Worm (Caenorhabditis elegans) whole organism, late embryonic: ENCODE measurements around the gene col-125.

Experiments
- C08G9.2 ChIP-seq: sonication (generic microtip); optimal IDR thresholded peaks from 2 replicates; lab custom pipeline; 2016; ENCODE audit warnings: mild to moderate bottlenecking, missing genetic modification characterization, moderate library complexity, missing compliant biosample characterization
- C38D4.7 ChIP-seq: fragments of 200-800 bp; sonication (Bioruptor generic); optimal IDR thresholded peaks from 2 replicates; lab custom pipeline; 2018; ENCODE audit warnings: mild to moderate bottlenecking, missing genetic modification characterization, moderate library complexity, missing compliant biosample characterization
- F13H6.1 ChIP-seq: sonication (generic microtip); optimal IDR thresholded peaks from 2 replicates; lab custom pipeline; 2016; ENCODE audit warnings: missing genetic modification characterization, missing compliant biosample characterization
- K09A11.1 ChIP-seq: sonication (generic microtip); optimal IDR thresholded peaks from 2 replicates; lab custom pipeline; 2017; ENCODE audit warnings: antibody characterized with exemption, mild to moderate bottlenecking, missing genetic modification characterization, missing compliant biosample characterization; ENCODE audit not compliant: insufficient read depth
- T23F11.4 ChIP-seq: fragments of 200-800 bp; sonication (Bioruptor generic); optimal IDR thresholded peaks from 2 replicates; lab custom pipeline; 2018; ENCODE audit warnings: mild to moderate bottlenecking, missing genetic modification characterization, missing compliant biosample characterization
- Y22D7AL.16 ChIP-seq: sonication (generic microtip); optimal IDR thresholded peaks from 2 replicates; lab custom pipeline; 2016; ENCODE audit warnings: missing genetic modification characterization, missing compliant biosample characterization
- ceh-18 ChIP-seq: sonication (generic microtip); optimal IDR thresholded peaks from 2 replicates; lab custom pipeline; 2016; ENCODE audit warnings: missing genetic modification characterization, missing compliant biosample characterization
- ceh-19 ChIP-seq: fragments of 200-800 bp; sonication (Bioruptor generic); optimal IDR thresholded peaks from 2 replicates; lab custom pipeline; 2018; ENCODE audit warnings: mild to moderate bottlenecking, missing genetic modification characterization, missing compliant biosample characterization
- ceh-2 ChIP-seq: sonication (generic microtip); optimal IDR thresholded peaks from 2 replicates; lab custom pipeline; 2016; ENCODE audit warnings: missing genotype, missing genetic modification characterization, missing compliant biosample characterization
- ceh-22 ChIP-seq: sonication (generic microtip); optimal IDR thresholded peaks from 2 replicates; lab custom pipeline; 2017; ENCODE audit warnings: missing biosample characterization, missing genetic modification characterization
- ceh-30 ChIP-seq: fragments of 150-350 bp; optimal IDR thresholded peaks from 2 replicates; lab custom pipeline; 2014; ENCODE audit warnings: missing biosample characterization, missing genetic modification characterization
- ceh-34 ChIP-seq: sonication (generic microtip); optimal IDR thresholded peaks from 2 replicates; lab custom pipeline; 2016; ENCODE audit warnings: mild to moderate bottlenecking, missing genetic modification characterization, missing compliant biosample characterization
- dve-1 ChIP-seq: sonication (generic microtip); optimal IDR thresholded peaks from 2 replicates; lab custom pipeline; 2017; ENCODE audit warnings: antibody characterized with exemption, mild to moderate bottlenecking, missing genetic modification characterization, missing compliant biosample characterization
- elt-2 ChIP-seq: sonication (generic microtip); optimal IDR thresholded peaks from 2 replicates; lab custom pipeline; 2016; ENCODE audit warnings: missing genetic modification reagents, missing genetic modification characterization, missing compliant biosample characterization
- elt-4 ChIP-seq: sonication (generic microtip); optimal IDR thresholded peaks from 2 replicates; lab custom pipeline; 2016; ENCODE audit warnings: missing genetic modification characterization, missing compliant biosample characterization
- eyg-1 ChIP-seq: sonication (generic microtip); optimal IDR thresholded peaks from 2 replicates; lab custom pipeline; 2016; ENCODE audit warnings: missing genotype, missing genetic modification characterization, missing compliant biosample characterization
- fkh-10 ChIP-seq: fragments of 150-350 bp; optimal IDR thresholded peaks from 2 replicates; lab custom pipeline; 2014; ENCODE audit warnings: missing biosample characterization, missing genetic modification reagents, missing genetic modification characterization
- hlh-8 ChIP-seq: sonication (generic microtip); optimal IDR thresholded peaks from 2 replicates; lab custom pipeline; 2016; ENCODE audit warnings: missing genotype, missing genetic modification characterization, missing compliant biosample characterization
- lim-6 ChIP-seq: sonication (generic microtip); optimal IDR thresholded peaks from 2 replicates; lab custom pipeline; 2016; ENCODE audit warnings: missing genetic modification characterization, missing compliant biosample characterization
- lin-11 ChIP-seq: fragments of 200-800 bp; sonication (Bioruptor generic); optimal IDR thresholded peaks from 2 replicates; lab custom pipeline; 2018; ENCODE audit warnings: mild to moderate bottlenecking, missing genetic modification characterization, missing compliant biosample characterization
- madf-2 ChIP-seq: sonication (generic microtip); optimal IDR thresholded peaks from 2 replicates; lab custom pipeline; 2017; ENCODE audit warnings: missing genetic modification characterization, missing compliant biosample characterization
- mec-3 ChIP-seq: sonication (generic microtip); optimal IDR thresholded peaks from 2 replicates; lab custom pipeline; 2016; ENCODE audit warnings: borderline replicate concordance, missing genetic modification characterization, missing compliant biosample characterization
- nfya-1 ChIP-seq: sonication (generic microtip); optimal IDR thresholded peaks from 2 replicates; lab custom pipeline; 2017; ENCODE audit warnings: missing genetic modification characterization, mild to moderate bottlenecking, missing compliant biosample characterization, antibody characterized with exemption, moderate library complexity
- nhr-11 ChIP-seq: fragments of 150-350 bp; optimal IDR thresholded peaks from 2 replicates; lab custom pipeline; 2014; ENCODE audit warnings: missing biosample characterization, missing genetic modification characterization
- npax-4 ChIP-seq: sonication (generic microtip); optimal IDR thresholded peaks from 2 replicates; lab custom pipeline; 2016; ENCODE audit warnings: missing genetic modification characterization, missing compliant biosample characterization
- pha-4 ChIP-seq: fragments of 150-350 bp; optimal IDR thresholded peaks from 2 replicates; lab custom pipeline; 2018; ENCODE audit warnings: missing biosample characterization, missing genetic modification reagents, missing genetic modification characterization
- pqm-1 ChIP-seq: sonication (generic microtip); optimal IDR thresholded peaks from 2 replicates; lab custom pipeline; 2016; ENCODE audit warnings: missing genetic modification characterization, missing compliant biosample characterization
- ref-2 ChIP-seq: sonication (generic microtip); optimal IDR thresholded peaks from 2 replicates; lab custom pipeline; 2016; ENCODE audit warnings: missing genetic modification characterization, missing compliant biosample characterization
- sox-2 ChIP-seq: fragments of 200-800 bp; sonication (Bioruptor generic); IDR thresholded peaks from 2 replicates; pipeline ENCODE4 v1.3.6; 2022; ENCODE audit warnings: missing genetic modification reagents, missing genetic modification characterization, missing compliant biosample characterization
- sox-4 ChIP-seq: sonication (generic microtip); optimal IDR thresholded peaks from 2 replicates; lab custom pipeline; 2017; ENCODE audit warnings: mild to moderate bottlenecking, missing genetic modification characterization, inconsistent platforms, missing compliant biosample characterization
- syd-9 ChIP-seq: sonication (generic microtip); optimal IDR thresholded peaks from 2 replicates; lab custom pipeline; 2016; ENCODE audit warnings: mild to moderate bottlenecking, missing genetic modification characterization, moderate library complexity, missing compliant biosample characterization
- tbx-7 ChIP-seq: sonication (generic microtip); optimal IDR thresholded peaks from 2 replicates; lab custom pipeline; 2016; ENCODE audit warnings: missing genotype, missing genetic modification characterization, missing compliant biosample characterization
- unc-55 ChIP-seq: sonication (generic microtip); optimal IDR thresholded peaks from 2 replicates; lab custom pipeline; 2017; ENCODE audit warnings: missing biosample characterization, missing genetic modification reagents, missing genetic modification characterization
- unc-86 ChIP-seq: sonication (generic microtip); optimal IDR thresholded peaks from 2 replicates; lab custom pipeline; 2016; ENCODE audit warnings: missing genetic modification characterization, missing compliant biosample characterization

col-125 gene

ce11 chrIV:11180077-11180476, 45.2 kb upstream of the col-125 start:
- TF ChIP-seq nfya-1 (no peak), pqm-1 (tag; lab: Kevin White, UChicago) (no peak), ceh-19 (GFP tag; lab: Kevin White, UChicago) (no peak), K09A11.1 (tag; lab: Kevin White, UChicago) (no peak), eyg-1 (tag; lab: Kevin White, UChicago) (no peak), ceh-2 (no peak), ref-2 (tag; lab: Kevin White, UChicago) (no peak), C38D4.7 (GFP tag; lab: Kevin White, UChicago) (no peak), ceh-18 (tag; lab: Kevin White, UChicago) (no peak), sox-2 (no peak), mec-3 (tag; lab: Kevin White, UChicago) (no peak), ceh-30 (tag; lab: Kevin White, UChicago) (no peak), nhr-11 (tag; lab: Kevin White, UChicago) (no peak), T23F11.4 (GFP tag; lab: Kevin White, UChicago) (no peak), elt-4 (tag; lab: Kevin White, UChicago) (no peak), unc-86 (tag; lab: Kevin White, UChicago) (no peak), madf-2 (tag; lab: Kevin White, UChicago) (no peak)

DNA sequence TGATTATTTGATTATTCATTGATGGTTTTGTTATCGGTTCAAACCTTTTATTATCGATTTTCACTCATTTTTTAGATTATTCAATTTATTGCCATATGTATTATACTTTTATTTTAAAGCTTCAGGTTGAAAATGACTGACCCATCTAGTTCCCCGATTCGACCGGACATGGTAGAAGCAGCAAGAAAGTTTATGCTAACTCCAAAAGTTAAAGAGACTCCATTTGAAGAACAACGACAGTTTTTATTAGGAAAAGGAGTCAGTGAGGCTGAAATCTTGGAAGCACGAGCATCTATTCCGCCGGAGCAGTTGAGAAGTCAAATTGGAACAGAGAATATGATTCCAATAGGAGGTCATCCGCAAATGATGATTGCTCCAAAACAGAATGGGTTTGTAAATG, 42.3 kb upstream of the col-125 start, which contains the start of gene prx-14:
prx-14 (plus strand) TSS at position 120 of the 400 bp plus-strand sequence.
- TF ChIP-seq elt-2 (tag; lab: Kevin White, UChicago) = peak; percentile 33
- TF ChIP-seq ceh-30 (tag; lab: Kevin White, UChicago) = no peak
- no peak for TF ChIP-seq ceh-34 (tag; lab: Kevin White, UChicago)

- TF ChIP-seq npax-4 (tag; lab: Kevin White, UChicago) = no peak
- TF ChIP-seq C08G9.2 (tag; lab: Kevin White, UChicago) = no peak
- TF ChIP-seq eyg-1 (tag; lab: Kevin White, UChicago) = no peak
- no peak for TF ChIP-seq lim-6
- no peak for TF ChIP-seq K09A11.1 (tag; lab: Kevin White, UChicago)
- no peak for TF ChIP-seq nfya-1
- no peak for TF ChIP-seq madf-2 (tag; lab: Kevin White, UChicago)
- TF ChIP-seq unc-55 (GFP tag; lab: Kevin White, UChicago) = no peak
- TF ChIP-seq tbx-7 (tag; lab: Kevin White, UChicago) = no peak
Measured at ce11 chrIV:11183991-11184390, 41.3 kb upstream of the col-125 start, which contains the start of gene nuaf-3. TSS of gene nuaf-3 (plus strand) at chrIV:11184291.

DNA sequence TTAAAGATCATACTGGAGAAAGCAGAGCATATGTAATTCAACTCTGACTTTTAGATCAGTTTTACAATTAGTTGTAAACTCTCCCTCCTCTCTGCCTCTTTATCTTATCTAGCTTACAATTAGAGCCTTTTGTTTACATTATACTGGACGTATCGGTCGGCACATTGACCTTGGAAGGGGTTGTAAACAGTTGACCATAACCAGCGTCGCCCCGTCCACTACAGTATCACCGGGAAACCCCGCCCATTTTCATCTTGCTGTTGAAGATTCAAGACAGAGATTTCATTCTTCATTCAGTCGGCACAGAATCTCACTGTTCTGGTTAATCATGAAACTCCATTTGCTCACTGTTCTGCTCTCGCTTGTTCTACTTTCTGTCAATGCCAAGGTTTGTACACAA, 38.6 kb upstream of the col-125 start, which contains the start of gene sdz-27:
sdz-27 (plus strand) TSS at position 301 of the 400 bp plus-strand sequence.
- TF ChIP-seq unc-86 (tag; lab: Kevin White, UChicago) (no peak), syd-9 (tag; lab: Kevin White, UChicago) (no peak), pha-4 (tag; lab: Kevin White, UChicago) (no peak), ceh-22 (tag; lab: Kevin White, UChicago) (no peak), npax-4 (tag; lab: Kevin White, UChicago) (no peak), Y22D7AL.16 (tag; lab: Kevin White, UChicago) (no peak), sox-4 (tag; lab: Kevin White, UChicago) (no peak), C08G9.2 (tag; lab: Kevin White, UChicago) (no peak), ceh-19 (GFP tag; lab: Kevin White, UChicago) (no peak), lin-11 (tag; lab: Kevin White, UChicago) (no peak), dve-1 (no peak), F13H6.1 (tag; lab: Kevin White, UChicago) (no peak), ref-2 (tag; lab: Kevin White, UChicago) (no peak), fkh-10 (GFP tag; lab: Kevin White, UChicago) (no peak), hlh-8 (tag; lab: Kevin White, UChicago) (no peak)
- TF ChIP-seq, all 69 proteins: peak for 0
